Fruit fly (Drosophila melanogaster) whole organism, embryonic: ENCODE results near the gene CG2962.

Source experiments
- Adf1 ChIP-seq: fragments of 200-800 bp; sonication (Bioruptor generic); IDR thresholded peaks from 2 replicates; pipeline ENCODE4 v1.3.6; 2022; ENCODE audit warnings: missing biosample characterization, missing genetic modification characterization
- Aef1 ChIP-seq: fragments of 200-800 bp; sonication (Bioruptor generic); IDR thresholded peaks from 3 replicates; pipeline ENCODE4 v1.3.6; 2022; ENCODE audit warnings: missing biosample characterization, missing genetic modification characterization
- CG10267 ChIP-seq: fragments of 200-800 bp; sonication (Bioruptor generic); optimal IDR thresholded peaks from 2 replicates; lab custom pipeline; 2018; ENCODE audit warnings: missing biosample characterization, mild to moderate bottlenecking, missing genetic modification characterization, moderate library complexity
- CG10959 ChIP-seq: fragments of 200-800 bp; sonication (Bioruptor generic); IDR thresholded peaks from 2 replicates; pipeline ENCODE4 v1.3.6; 2022; ENCODE audit warnings: missing biosample characterization, missing genetic modification characterization
- CG11398 ChIP-seq: fragments of 200-800 bp; sonication (Bioruptor generic); optimal IDR thresholded peaks from 2 replicates; lab custom pipeline; 2016; ENCODE audit warnings: missing biosample characterization, missing genetic modification characterization
- CG12236 ChIP-seq: fragments of 200-800 bp; sonication (Bioruptor generic); optimal IDR thresholded peaks from 2 replicates; lab custom pipeline; 2016; ENCODE audit warnings: missing biosample characterization, missing genetic modification characterization
- CG13424 ChIP-seq: fragments of 200-800 bp; sonication (Bioruptor generic); optimal IDR thresholded peaks from 2 replicates; lab custom pipeline; 2019; ENCODE audit warnings: missing biosample characterization, mild to moderate bottlenecking, missing genetic modification characterization, moderate library complexity
- CG1647 ChIP-seq: fragments of 200-800 bp; sonication (Bioruptor generic); optimal IDR thresholded peaks from 3 replicates; lab custom pipeline; 2016; ENCODE audit warnings: missing biosample characterization, missing genetic modification characterization
- CG1792 ChIP-seq: fragments of 200-800 bp; sonication (Bioruptor generic); optimal IDR thresholded peaks from 2 replicates; lab custom pipeline; 2016; ENCODE audit warnings: missing biosample characterization, missing genetic modification characterization
- CG1832 ChIP-seq: fragments of 200-800 bp; sonication (Bioruptor generic); optimal IDR thresholded peaks from 2 replicates; lab custom pipeline; 2017; ENCODE audit warnings: missing biosample characterization, mild to moderate bottlenecking, missing genetic modification characterization, inconsistent platforms
- CG18619 ChIP-seq: fragments of 200-800 bp; sonication (Bioruptor generic); optimal IDR thresholded peaks from 3 replicates; lab custom pipeline; 2017; ENCODE audit warnings: missing biosample characterization, mild to moderate bottlenecking, missing genetic modification characterization
- CG31388 ChIP-seq: fragments of 200-800 bp; sonication (Bioruptor generic); optimal IDR thresholded peaks from 2 replicates; lab custom pipeline; 2016; ENCODE audit warnings: missing biosample characterization, missing genetic modification characterization
- CG6854 ChIP-seq: fragments of 200-800 bp; sonication (Bioruptor generic); optimal IDR thresholded peaks from 3 replicates; lab custom pipeline; 2017; ENCODE audit warnings: missing biosample characterization, mild to moderate bottlenecking, missing genetic modification characterization
- CG7357 ChIP-seq: fragments of 200-800 bp; sonication (Bioruptor generic); IDR thresholded peaks from 3 replicates; pipeline ENCODE4 v1.3.6; 2022; ENCODE audit warnings: missing biosample characterization, missing genetic modification characterization
- CG7745 ChIP-seq: fragments of 200-800 bp; sonication (Bioruptor generic); optimal IDR thresholded peaks from 2 replicates; lab custom pipeline; 2018; ENCODE audit warnings: missing biosample characterization, mild to moderate bottlenecking, missing genetic modification characterization, moderate library complexity
- CG7987 ChIP-seq: fragments of 200-800 bp; sonication (Bioruptor generic); optimal IDR thresholded peaks from 2 replicates; lab custom pipeline; 2018; ENCODE audit warnings: missing biosample characterization, mild to moderate bottlenecking, missing genetic modification characterization, moderate library complexity
- CG9817 ChIP-seq: fragments of 200-800 bp; sonication (Bioruptor generic); optimal IDR thresholded peaks from 2 replicates; lab custom pipeline; 2018; ENCODE audit warnings: missing biosample characterization, mild to moderate bottlenecking, missing genetic modification characterization, moderate library complexity
- Dref ChIP-seq: fragments of 200-800 bp; sonication (Bioruptor generic); IDR thresholded peaks from 2 replicates; pipeline ENCODE4 v1.3.6; 2022; ENCODE audit warnings: missing biosample characterization, missing genetic modification characterization
- Fer1 ChIP-seq: fragments of 200-800 bp; sonication (Bioruptor generic); optimal IDR thresholded peaks from 2 replicates; lab custom pipeline; 2017; ENCODE audit warnings: missing biosample characterization, mild to moderate bottlenecking, missing genetic modification characterization
- Kr ChIP-seq: fragments of 200-800 bp; sonication (Bioruptor generic); optimal IDR thresholded peaks from 2 replicates; lab custom pipeline; 2017; ENCODE audit warnings: missing biosample characterization, mild to moderate bottlenecking, missing genetic modification characterization
- NK7.1 ChIP-seq: fragments of 200-800 bp; sonication (Bioruptor generic); optimal IDR thresholded peaks from 3 replicates; lab custom pipeline; 2016; ENCODE audit warnings: missing biosample characterization, missing genetic modification characterization
- Nf-YB ChIP-seq: fragments of 200-800 bp; sonication (Bioruptor generic); optimal IDR thresholded peaks from 3 replicates; lab custom pipeline; 2019; ENCODE audit warnings: missing biosample characterization, mild to moderate bottlenecking, missing genetic modification characterization, moderate library complexity
- Nf-YC ChIP-seq: fragments of 200-800 bp; optimal IDR thresholded peaks from 3 replicates; lab custom pipeline; 2019; ENCODE audit warnings: missing biosample characterization, mild to moderate bottlenecking, missing genetic modification characterization, moderate library complexity
- Pdp1 ChIP-seq, 2 experiments: fragments of 200-800 bp; sonication (Bioruptor generic); optimal IDR thresholded peaks; 3 replicates each; lab custom pipeline; 2016; ENCODE audit warnings: missing biosample characterization in 2 of 2, missing genetic modification characterization in 2 of 2, mild to moderate bottlenecking in 1 of 2, moderate library complexity in 1 of 2
- Rfx ChIP-seq: fragments of 200-800 bp; sonication (Bioruptor generic); IDR thresholded peaks from 2 replicates; pipeline ENCODE4 v1.3.6; 2022; ENCODE audit warnings: missing biosample characterization, missing genetic modification characterization
- Rx ChIP-seq: fragments of 200-800 bp; sonication (Bioruptor generic); IDR thresholded peaks from 2 replicates; pipeline ENCODE4 v1.3.6; 2022; ENCODE audit warnings: missing biosample characterization, missing genetic modification characterization
- ap ChIP-seq: fragments of 200-800 bp; sonication (Bioruptor generic); IDR thresholded peaks from 2 replicates; pipeline ENCODE4 v1.3.6; 2022; ENCODE audit warnings: missing biosample characterization, missing genetic modification characterization
- bbx ChIP-seq: fragments of 200-800 bp; sonication (Bioruptor generic); IDR thresholded peaks from 2 replicates; pipeline ENCODE4 v1.3.6; 2022; ENCODE audit warnings: missing biosample characterization, missing genetic modification characterization; ENCODE audit not compliant: partially characterized antibody
- bowl ChIP-seq: fragments of 200-800 bp; sonication (Bioruptor generic); IDR thresholded peaks from 2 replicates; pipeline ENCODE4 v1.3.6; 2022; ENCODE audit warnings: missing biosample characterization, missing genetic modification characterization
- bsh ChIP-seq, 2 experiments: fragments of 200-800 bp; sonication (Bioruptor generic); optimal IDR thresholded peaks; 2 replicates each; lab custom pipeline; 2017 to 2018; ENCODE audit warnings: mild to moderate bottlenecking in 2 of 2, missing biosample characterization in 2 of 2, missing genetic modification characterization in 2 of 2, moderate library complexity in 1 of 2
- chif ChIP-seq, 2 experiments: fragments of 200-800 bp; sonication (Bioruptor generic); optimal IDR thresholded peaks; 3 replicates each; lab custom pipeline; 2016; ENCODE audit warnings: missing biosample characterization in 2 of 2, missing genetic modification characterization in 2 of 2
- dan ChIP-seq: fragments of 200-800 bp; sonication (Bioruptor generic); IDR thresholded peaks from 2 replicates; pipeline ENCODE4 v1.3.6; 2022; ENCODE audit warnings: missing biosample characterization, missing genetic modification characterization
- dimm ChIP-seq: fragments of 200-800 bp; sonication (Bioruptor generic); IDR thresholded peaks from 2 replicates; pipeline ENCODE4 v1.3.6; 2022; ENCODE audit warnings: missing biosample characterization, missing genetic modification characterization
- eyg ChIP-seq: fragments of 200-800 bp; sonication (Bioruptor generic); optimal IDR thresholded peaks from 3 replicates; lab custom pipeline; 2016; ENCODE audit warnings: missing biosample characterization, missing genetic modification characterization
- gem ChIP-seq: fragments of 200-800 bp; sonication (Bioruptor generic); optimal IDR thresholded peaks from 2 replicates; lab custom pipeline; 2019; ENCODE audit warnings: missing biosample characterization, mild to moderate bottlenecking, missing genetic modification characterization, moderate library complexity
- gfzf ChIP-seq: fragments of 200-800 bp; sonication (Bioruptor generic); optimal IDR thresholded peaks from 2 replicates; lab custom pipeline; 2016; ENCODE audit warnings: missing biosample characterization, mild to moderate bottlenecking, missing genetic modification characterization, moderate library complexity
- grn ChIP-seq: fragments of 200-800 bp; sonication (Bioruptor generic); optimal IDR thresholded peaks from 3 replicates; lab custom pipeline; 2017; ENCODE audit warnings: missing biosample characterization, missing genetic modification characterization
- knrl ChIP-seq: fragments of 200-800 bp; sonication (Bioruptor generic); IDR thresholded peaks from 3 replicates; pipeline ENCODE4 v1.3.6; 2022; ENCODE audit warnings: missing biosample characterization, missing genetic modification characterization; ENCODE audit not compliant: partially characterized antibody
- oc ChIP-seq: fragments of 200-800 bp; sonication (Bioruptor generic); optimal IDR thresholded peaks from 2 replicates; lab custom pipeline; 2018; ENCODE audit warnings: missing biosample characterization, mild to moderate bottlenecking, missing genetic modification characterization, moderate library complexity
- pan ChIP-seq, 4 experiments: fragments of >200 bp in 3 of 4; fragments of 200-800 bp in 1 of 4; sonication (Bioruptor generic) in 1 of 4; optimal IDR thresholded peaks in 3 of 4; IDR thresholded peaks in 1 of 4; 2 replicates each; pipeline versions ENCODE4 v1.3.6 to Lab custom; 2017 to 2022; ENCODE audit warnings: missing biosample characterization in 2 of 4, missing genetic modification characterization in 2 of 4, mixed read lengths in 1 of 4
- pb ChIP-seq: fragments of 200-800 bp; sonication (Bioruptor generic); optimal IDR thresholded peaks from 3 replicates; lab custom pipeline; 2016; ENCODE audit warnings: missing biosample characterization, missing genetic modification characterization
- pita ChIP-seq: fragments of 200-800 bp; sonication (Bioruptor generic); optimal IDR thresholded peaks from 2 replicates; lab custom pipeline; 2017; ENCODE audit warnings: missing biosample characterization, mild to moderate bottlenecking, missing genetic modification characterization
- pum ChIP-seq: fragments of 200-800 bp; sonication (Bioruptor generic); optimal IDR thresholded peaks from 2 replicates; lab custom pipeline; 2016; ENCODE audit warnings: missing biosample characterization, missing genetic modification characterization
- ranshi ChIP-seq: fragments of 200-800 bp; sonication (Bioruptor generic); IDR thresholded peaks from 2 replicates; pipeline ENCODE4 v1.3.6; 2022; ENCODE audit warnings: missing biosample characterization, missing genetic modification characterization
- schlank ChIP-seq: fragments of 200-800 bp; sonication (Bioruptor generic); optimal IDR thresholded peaks from 2 replicates; lab custom pipeline; 2018; ENCODE audit warnings: missing biosample characterization, mild to moderate bottlenecking, missing genetic modification characterization
- slp2 ChIP-seq: fragments of 200-800 bp; sonication (Bioruptor generic); optimal IDR thresholded peaks from 2 replicates; lab custom pipeline; 2016; ENCODE audit warnings: missing biosample characterization, missing genetic modification characterization
- usp ChIP-seq: fragments of >200 bp; optimal IDR thresholded peaks from 2 replicates; lab custom pipeline; 2017; ENCODE audit warnings: missing biosample characterization, missing genetic modification characterization
- vnd ChIP-seq: fragments of 200-800 bp; sonication (Bioruptor generic); IDR thresholded peaks from 3 replicates; pipeline ENCODE4 v1.3.6; 2022; ENCODE audit warnings: missing biosample characterization, missing genetic modification characterization; ENCODE audit not compliant: partially characterized antibody

Gene CG2962

DNA sequence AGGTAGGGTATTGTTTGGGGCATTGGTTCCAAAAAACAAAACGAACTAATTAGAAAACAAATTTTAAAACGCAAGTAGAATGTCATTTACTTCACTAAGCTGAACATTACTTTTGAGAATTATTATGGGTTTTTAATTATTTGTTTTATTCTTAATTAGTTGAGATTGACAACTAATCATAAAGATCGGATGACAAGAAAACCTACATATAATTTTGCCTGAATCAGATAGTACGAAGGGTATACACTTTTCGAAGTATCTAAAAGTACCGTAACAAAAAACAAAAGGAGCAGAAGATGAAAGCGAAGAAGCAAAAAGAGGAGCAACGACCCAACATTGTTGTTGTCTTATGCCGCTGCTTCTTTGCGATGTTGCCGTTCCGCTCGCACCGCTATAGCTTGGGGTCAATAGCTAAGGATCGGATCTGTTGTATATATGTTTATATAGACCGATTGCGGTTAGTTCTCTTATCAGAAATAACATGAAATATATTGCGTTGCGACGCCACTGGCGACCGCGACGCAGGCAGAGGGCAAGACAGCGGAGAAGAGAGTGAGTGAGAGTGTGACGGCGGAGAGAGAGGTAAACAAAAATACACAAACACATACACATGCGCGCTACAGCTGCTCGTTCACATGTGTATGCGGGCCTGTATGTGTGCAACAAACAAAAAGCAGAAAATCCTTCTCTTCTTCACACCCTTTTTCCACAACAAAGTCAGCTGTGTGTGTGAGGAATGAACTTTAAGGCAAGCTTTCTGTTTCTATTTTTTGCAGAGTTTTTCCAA lies 5.1 kb downstream of the CG2962 start (continued):
- TF ChIP-seq schlank (no peak), ap (no peak), chif (GFP tag; optimal IDR thresholded peaks at IDR 0.05; lab: Kevin White, UChicago) (peak in 1 of 2 experiments; percentile 4), Aef1 (peak; percentile 37; the same call in 1 of the 3 replicates), grn (GFP tag; lab: Kevin White, UChicago) (no peak), CG10267 (peak; percentile 56), CG12236 (GFP tag; lab: Kevin White, UChicago) (no peak), bbx (GFP tag; lab: Robert Waterston, UW) (no peak), CG18619 (peak; percentile 63), CG31388 (GFP tag; lab: Kevin White, UChicago) (no peak), CG7745 (tag; lab: Kevin White, UChicago) (no peak), Nf-YC (tag; lab: Kevin White, UChicago) (no peak), CG13424 (peak; percentile 69), knrl (GFP tag; lab: Robert Waterston, UW) (no peak), CG1832 (GFP tag; lab: Kevin White, UChicago) (no peak), Rfx (GFP tag; lab: Robert Waterston, UW) (0 out of 2 replicates have a peak, but pooled peaks have one; percentile 21), Nf-YB (GFP tag; lab: Kevin White, UChicago) (no peak), eyg (no peak), CG10959 (no peak), CG1647 (GFP tag; lab: Kevin White, UChicago) (no peak), pum (GFP tag; lab: Kevin White, UChicago) (peak; percentile 45), pb (GFP tag; lab: Kevin White, UChicago) (peak; percentile 11), Dref (GFP tag; lab: Robert Waterston, UW) (no peak), CG7357 (GFP tag; lab: Robert Waterston, UW) (0 out of 3 replicates have a peak, but pooled peaks have one; percentile 21), usp (GFP tag; lab: Kevin White, UChicago) (no peak), Adf1 (GFP tag; lab: Robert Waterston, UW) (peak; percentile 95), bowl (GFP tag; lab: Robert Waterston, UW) (no peak), dimm (GFP tag; lab: Robert Waterston, UW) (no peak), Kr (GFP tag; lab: Kevin White, UChicago) (no peak), CG9817 (tag; lab: Kevin White, UChicago) (peak; percentile 57), bsh (GFP tag; optimal IDR thresholded peaks at IDR 0.05; lab: Kevin White, UChicago) (peak; percentile 64 to 73), ranshi (GFP tag; lab: Robert Waterston, UW) (peak; percentile 49; the same call in 1 of the 2 replicates), Fer1 (GFP tag; lab: Kevin White, UChicago) (peak; percentile 35), gfzf (GFP tag; lab: Kevin White, UChicago) (no peak), CG7987 (GFP tag; lab: Kevin White, UChicago) (no peak), CG1792 (no peak), Rx (GFP tag; lab: Robert Waterston, UW) (no peak), dan (GFP tag; lab: Robert Waterston, UW) (no peak), Pdp1 (GFP tag; optimal IDR thresholded peaks at IDR 0.05; lab: Kevin White, UChicago) (peak; percentile 22 to 31), slp2 (GFP tag; lab: Kevin White, UChicago) (no peak), NK7.1 (GFP tag; lab: Kevin White, UChicago) (no peak), pan (optimal IDR thresholded peaks at IDR 0.05; lab: Kevin White, UChicago) (no peak), pan (GFP tag; optimal IDR thresholded peaks at IDR 0.05 in 1 of 2, IDR thresholded peaks at IDR 0.05 in 1 of 2) (no peak), CG6854 (GFP tag; lab: Kevin White, UChicago) (peak; percentile 45), gem (peak; percentile 87), CG11398 (GFP tag; lab: Kevin White, UChicago) (no peak), oc (peak; percentile 7), vnd (GFP tag; lab: Robert Waterston, UW) (no peak), pita (GFP tag; lab: Kevin White, UChicago) (no peak)
